Worm (Caenorhabditis elegans): ENCODE results near the gene srsx-11.

- no peak for TF ChIP-seq lin-13 (tag; optimal IDR thresholded peaks at IDR 0.05)
- no peak for TF ChIP-seq elt-1 (tag; optimal IDR thresholded peaks at IDR 0.05; ENCODE audit: borderline replicate concordance, insufficient read depth)
- no peak for TF ChIP-seq flh-1 (GFP tag; optimal IDR thresholded peaks at IDR 0.05)
Measured at ce11 chrV:4934406-4934805, 44.6 kb downstream of the srsx-11 start, which contains the start of gene catp-2.
